Worm (Caenorhabditis elegans) whole organism, L2 larva: ENCODE data around the gene tsp-20.
A peak's percentile ranks its signal among the peaks of the same experiment; 100 is the strongest.

Source experiments
- R02D3.7 ChIP-seq: fragments of 150-350 bp; optimal IDR thresholded peaks from 2 replicates; lab custom pipeline; 2014; ENCODE audit warnings: missing biosample characterization, missing genetic modification characterization
- Y55F3AM.14 ChIP-seq: fragments of 200-800 bp; sonication (Bioruptor generic); optimal IDR thresholded peaks from 2 replicates; lab custom pipeline; 2018; ENCODE audit warnings: mild to moderate bottlenecking, missing genetic modification characterization, missing compliant biosample characterization
- aly-2 ChIP-seq: fragments of 150-350 bp; optimal IDR thresholded peaks from 2 replicates; lab custom pipeline; 2014; ENCODE audit warnings: missing biosample characterization, missing genetic modification characterization
- ceh-82 ChIP-seq: fragments of 150-350 bp; optimal IDR thresholded peaks from 2 replicates; lab custom pipeline; 2014; ENCODE audit warnings: missing biosample characterization, missing genetic modification characterization
- egl-27 ChIP-seq: sonication (generic microtip); optimal IDR thresholded peaks from 3 replicates; lab custom pipeline; 2017; ENCODE audit warnings: missing biosample characterization, missing genetic modification reagents, missing genetic modification characterization
- elt-1 ChIP-seq: fragments of 150-350 bp; optimal IDR thresholded peaks from 2 replicates; lab custom pipeline; 2014; ENCODE audit warnings: missing biosample characterization, missing genetic modification characterization
- elt-3 ChIP-seq: sonication (generic microtip); optimal IDR thresholded peaks from 2 replicates; lab custom pipeline; 2017; ENCODE audit warnings: missing biosample characterization, missing genetic modification characterization
- nhr-23 ChIP-seq: fragments of 150-350 bp; optimal IDR thresholded peaks from 2 replicates; lab custom pipeline; 2014; ENCODE audit warnings: missing biosample characterization, missing genetic modification reagents, missing genetic modification characterization
- nhr-77 ChIP-seq: fragments of 150-350 bp; optimal IDR thresholded peaks from 2 replicates; lab custom pipeline; 2014; ENCODE audit warnings: missing biosample characterization, missing genetic modification characterization
- peb-1 ChIP-seq: fragments of 150-350 bp; optimal IDR thresholded peaks from 2 replicates; lab custom pipeline; 2014; ENCODE audit warnings: missing biosample characterization, missing genetic modification characterization
- skn-1 ChIP-seq: sonication (generic microtip); optimal IDR thresholded peaks from 2 replicates; lab custom pipeline; 2017; ENCODE audit warnings: missing biosample characterization, missing genetic modification characterization
- snpc-4 ChIP-seq: fragments of 150-350 bp; optimal IDR thresholded peaks from 2 replicates; lab custom pipeline; 2014; ENCODE audit warnings: missing biosample characterization, missing genetic modification characterization
- ztf-11 ChIP-seq: sonication (generic microtip); optimal IDR thresholded peaks from 2 replicates; lab custom pipeline; 2017; ENCODE audit warnings: missing biosample characterization, missing genetic modification characterization
- ztf-4 ChIP-seq: fragments of 150-350 bp; optimal IDR thresholded peaks from 2 replicates; lab custom pipeline; 2014; ENCODE audit warnings: missing biosample characterization, missing genetic modification characterization

ce11 chrX:12017908-12018479, 15.8 kb downstream of the tsp-20 start, which contains the start of the genes nmat-1 and ucr-2.1:
- TF ChIP-seq nhr-77: no peak
- TF ChIP-seq ztf-11 (tag; lab: Kevin White, UChicago): no peak
- no peak for TF ChIP-seq ceh-82 (tag; lab: Kevin White, UChicago)
- TF ChIP-seq nhr-23 (tag; lab: Kevin White, UChicago): no peak
- peak; percentile 32 for TF ChIP-seq egl-27 (tag; lab: Kevin White, UChicago)
- TF ChIP-seq ztf-4 (tag; lab: Kevin White, UChicago): no peak
- no peak for TF ChIP-seq skn-1 (tag; lab: Kevin White, UChicago)
- TF ChIP-seq elt-1 (tag; lab: Kevin White, UChicago): no peak
- TF ChIP-seq R02D3.7 (tag; lab: Kevin White, UChicago): no peak
- no peak for TF ChIP-seq Y55F3AM.14 (GFP tag; lab: Kevin White, UChicago)
- no peak for TF ChIP-seq snpc-4 (tag; lab: Kevin White, UChicago)
- no peak for TF ChIP-seq elt-3 (tag; lab: Kevin White, UChicago)
- no peak for TF ChIP-seq aly-2 (tag; lab: Kevin White, UChicago)
- TF ChIP-seq peb-1 (tag; lab: Kevin White, UChicago): no peak
